Fruit fly (Drosophila melanogaster) Kc167 (cell line): ENCODE data around the gene Grl36b.

Experiments used
- Myc ChIP-seq: fragments of >200 bp; optimal IDR thresholded peaks from 2 replicates; lab custom pipeline; 2017; ENCODE audit warnings: missing external identifiers
- Sin3A ChIP-seq: fragments of >200 bp; optimal IDR thresholded peaks from 2 replicates; lab custom pipeline; 2018; ENCODE audit warnings: missing external identifiers
- h ChIP-seq: fragments of >200 bp; optimal IDR thresholded peaks from 3 replicates; lab custom pipeline; 2018; ENCODE audit warnings: missing external identifiers
- insv ChIP-seq: fragments of >200 bp; optimal IDR thresholded peaks from 3 replicates; lab custom pipeline; 2018; ENCODE audit warnings: missing external identifiers
- psq ChIP-seq: fragments of >200 bp; optimal IDR thresholded peaks from 2 replicates; lab custom pipeline; 2017; ENCODE audit warnings: missing external identifiers
- ttk ChIP-seq: sonication (Bioruptor generic); optimal IDR thresholded peaks from 2 replicates; lab custom pipeline; 2017; ENCODE audit warnings: missing external identifiers

Gene Grl36b

DNA sequence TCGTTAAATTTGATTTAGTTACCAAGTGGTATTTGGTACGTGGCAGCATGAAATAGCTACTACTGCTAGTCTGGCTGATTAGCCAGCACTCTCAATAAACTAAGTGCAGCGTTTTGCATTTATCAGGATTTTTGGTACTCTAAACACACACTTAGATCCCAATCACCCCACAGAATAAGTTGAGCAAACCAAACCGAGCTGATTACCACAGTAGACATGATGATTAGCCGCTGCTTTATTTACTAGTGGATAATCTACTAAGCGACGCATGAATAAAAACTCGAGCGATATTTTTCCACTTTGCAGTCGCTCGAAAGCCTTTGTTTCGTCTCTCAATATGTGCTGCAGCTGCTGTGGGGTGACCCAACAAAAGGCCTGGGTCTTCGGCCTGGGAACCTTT is 44.2 kb downstream of the Grl36b start, which contains the start of gene ninaD:
Gene ninaD (plus strand): TSS at position 301 of the 400 bp plus-strand sequence.
- TF ChIP-seq Sin3A (lab: Kevin White, UChicago) (no peak), h (lab: Kevin White, UChicago) (no peak), Myc (no peak), psq (lab: Kevin White, UChicago) (no peak), ttk (lab: Kevin White, UChicago) (no peak), insv (lab: Kevin White, UChicago) (no peak)

DNA sequence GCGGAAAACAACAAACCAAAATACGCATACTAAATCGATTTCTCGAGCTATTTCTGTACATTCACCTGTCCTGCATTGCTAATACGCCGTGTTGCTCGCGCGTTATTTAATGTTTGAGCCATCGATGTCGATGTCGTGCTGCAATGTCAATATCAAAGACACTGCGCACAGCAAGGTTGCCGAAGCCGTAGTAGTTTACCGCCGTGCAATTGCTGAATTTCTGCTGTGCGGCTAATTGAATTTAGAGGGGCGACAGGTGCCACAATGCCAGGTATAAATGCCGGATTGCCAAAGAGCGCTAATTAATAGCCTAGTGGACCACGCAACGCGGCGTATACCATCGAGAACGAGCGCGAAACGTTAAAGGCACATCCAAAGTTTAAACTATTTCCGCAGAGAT is 47.6 kb downstream of the Grl36b start, which contains the start of gene Arr1:
Gene Arr1 (plus strand): TSS at position 301 of the 400 bp plus-strand sequence.
- no peak for TF ChIP-seq psq (lab: Kevin White, UChicago)
- no peak for TF ChIP-seq ttk (lab: Kevin White, UChicago)
- no peak for TF ChIP-seq Sin3A (lab: Kevin White, UChicago)
- TF ChIP-seq Myc: no peak
- no peak for TF ChIP-seq insv (lab: Kevin White, UChicago)
- TF ChIP-seq h (lab: Kevin White, UChicago): no peak
